1 fruit fly cellular context compared by ENCODE assay signal in the genomic region with DNA sequence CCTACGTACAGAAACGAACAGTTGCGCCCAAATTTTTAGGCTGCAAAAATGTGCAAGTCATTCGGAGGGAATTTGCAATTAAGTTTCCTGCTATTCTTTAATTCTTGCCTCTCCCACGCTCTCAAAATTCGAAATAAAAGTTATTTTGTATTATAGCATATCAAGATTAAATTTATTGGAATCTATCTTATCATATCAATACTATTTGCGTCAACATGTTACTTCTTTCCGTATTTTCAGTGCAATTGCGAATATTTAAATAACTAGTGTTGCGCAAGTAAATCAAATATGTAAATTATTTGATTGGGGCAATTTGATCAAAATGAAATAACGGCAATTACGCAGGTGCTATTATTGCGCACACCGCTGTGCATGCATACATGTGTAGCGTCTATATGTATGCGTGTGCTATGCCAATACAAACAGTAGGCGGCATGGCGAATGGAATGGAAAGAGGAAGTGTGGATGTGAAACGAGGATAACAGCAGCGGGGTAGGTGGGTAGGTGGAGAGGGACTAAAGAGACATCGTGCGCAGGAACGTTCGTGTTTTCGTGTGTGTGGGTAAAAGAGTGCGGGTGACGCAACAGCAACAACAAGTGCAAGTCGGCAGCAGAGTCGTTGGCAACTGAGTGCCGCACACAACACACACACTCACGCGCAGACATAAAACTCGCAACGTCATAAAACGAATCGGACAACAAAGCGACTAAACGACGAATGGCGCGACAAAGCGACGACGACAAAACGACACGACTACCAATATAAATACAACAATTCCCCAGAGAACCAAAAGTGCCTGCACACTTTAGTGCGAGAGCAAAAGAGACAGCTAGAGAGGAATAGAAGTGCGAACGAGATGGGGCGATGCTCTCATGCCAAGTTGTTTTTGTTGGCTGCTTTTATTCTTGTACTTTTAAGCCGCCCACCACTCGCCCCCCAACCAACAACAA.
TF ChIP-seq lines count a peak whose summit lies in the region.

No protein-coding gene starts in this region.

TF ChIP-seq in whole organism, embryonic, 481 proteins besides CTCF, POLR2A, EP300 and RAD21 (continued from another document):
- TF ChIP-seq unc-4 (GFP tag; IDR thresholded peaks at IDR 0.05; lab: Robert Waterston, UW; ENCODE audit: partially characterized antibody) (no peak), NK7.1 (GFP tag; optimal IDR thresholded peaks at IDR 0.05; lab: Kevin White, UChicago) (peak; percentile 91), inv (GFP tag; IDR thresholded peaks at IDR 0.05; lab: Robert Waterston, UW; ENCODE audit: partially characterized antibody) (no peak), pros (GFP tag; optimal IDR thresholded peaks at IDR 0.05; lab: Kevin White, UChicago) (peak; percentile 81), CG3838 (GFP tag; optimal IDR thresholded peaks at IDR 0.05; lab: Kevin White, UChicago) (peak; percentile 77), knrl (GFP tag; IDR thresholded peaks at IDR 0.05; lab: Robert Waterston, UW; ENCODE audit: partially characterized antibody) (no peak), wek (GFP tag; optimal IDR thresholded peaks at IDR 0.05; lab: Kevin White, UChicago) (peak; percentile 65), CG30020 (tag; optimal IDR thresholded peaks at IDR 0.05; lab: Kevin White, UChicago) (peak; percentile 79), Dll (GFP tag; IDR thresholded peaks at IDR 0.05; lab: Robert Waterston, UW; ENCODE audit: partially characterized antibody) (no peak), ranshi (GFP tag; IDR thresholded peaks at IDR 0.05; lab: Robert Waterston, UW) (peak; percentile 68; the same call in 1 of the 2 replicates), CG4282 (GFP tag; optimal IDR thresholded peaks at IDR 0.05; lab: Kevin White, UChicago) (peak; percentile 55), CG13424 (tag; optimal IDR thresholded peaks at IDR 0.05; lab: Kevin White, UChicago) (peak; percentile 97), maf-S (GFP tag; optimal IDR thresholded peaks at IDR 0.05; lab: Kevin White, UChicago) (peak; percentile 90), cad (GFP tag; optimal IDR thresholded peaks at IDR 0.05; lab: Kevin White, UChicago) (peak; percentile 86), CG13894 (tag; optimal IDR thresholded peaks at IDR 0.05; lab: Kevin White, UChicago) (peak; percentile 74), Optix (GFP tag; IDR thresholded peaks at IDR 0.05; lab: Robert Waterston, UW) (peak; percentile 73; the same call in 1 of the 3 replicates), CG5953 (GFP tag; IDR thresholded peaks at IDR 0.05; lab: Robert Waterston, UW) (0 out of 2 replicates have a peak, but pooled peaks have one; percentile 41), fru (optimal IDR thresholded peaks at IDR 0.05; lab: Kevin White, UChicago) (no peak), Six4 (GFP tag; optimal IDR thresholded peaks at IDR 0.05; lab: Kevin White, UChicago) (peak; percentile 89), CG17359 (tag; optimal IDR thresholded peaks at IDR 0.05; lab: Kevin White, UChicago) (peak; percentile 89), CG8089 (GFP tag; optimal IDR thresholded peaks at IDR 0.05; lab: Kevin White, UChicago) (peak; percentile 90), Bdp1 (GFP tag; optimal IDR thresholded peaks at IDR 0.05; lab: Kevin White, UChicago) (peak; percentile 76), yki (optimal IDR thresholded peaks at IDR 0.05; lab: Kevin White, UChicago) (peak; percentile 71), CG16815 (GFP tag; optimal IDR thresholded peaks at IDR 0.05; lab: Kevin White, UChicago) (peak; percentile 98), ewg (GFP tag; optimal IDR thresholded peaks at IDR 0.05; lab: Kevin White, UChicago) (peak; percentile 76), Kr (GFP tag; optimal IDR thresholded peaks at IDR 0.05; lab: Kevin White, UChicago) (peak; percentile 74), Atf-2 (GFP tag; optimal IDR thresholded peaks at IDR 0.05; lab: Kevin White, UChicago) (peak; percentile 92), Trl (optimal IDR thresholded peaks at IDR 0.05; lab: Kevin White, UChicago) (peak; percentile 4 to 51), Trl (GFP tag; optimal IDR thresholded peaks at IDR 0.05; lab: Kevin White, UChicago) (peak; percentile 86), Ets65A (GFP tag; lab: Kevin White, UChicago) (peak; percentile 99), CG3065 (GFP tag; optimal IDR thresholded peaks at IDR 0.05; lab: Kevin White, UChicago) (peak; percentile 89), phol (tag; optimal IDR thresholded peaks at IDR 0.05; lab: Kevin White, UChicago) (peak; percentile 96), lab (GFP tag; optimal IDR thresholded peaks at IDR 0.05; lab: Kevin White, UChicago) (peak; percentile 91), CG11093 (GFP tag; IDR thresholded peaks at IDR 0.05; lab: Robert Waterston, UW) (peak; percentile 88), MESR4 (GFP tag; optimal IDR thresholded peaks at IDR 0.05; lab: Kevin White, UChicago) (peak; percentile 24), oc (tag; optimal IDR thresholded peaks at IDR 0.05; lab: Kevin White, UChicago) (peak; percentile 39), Lhr (GFP tag; optimal IDR thresholded peaks at IDR 0.05; lab: Kevin White, UChicago) (peak; percentile 88), CG1832 (GFP tag; optimal IDR thresholded peaks at IDR 0.05; lab: Kevin White, UChicago) (peak; percentile 80), Sry-δ (GFP tag; optimal IDR thresholded peaks at IDR 0.05; lab: Kevin White, UChicago) (peak; percentile 51)
TF ChIP-seq in whole organism, embryonic: peak in this region for 410.
